Fruit fly (Drosophila melanogaster) whole organism, embryonic: ENCODE measurements around the gene Cyp40.

Experiments
- Aef1 ChIP-seq: fragments of 200-800 bp; sonication (Bioruptor generic); IDR thresholded peaks from 3 replicates; pipeline ENCODE4 v1.3.6; 2022; ENCODE audit warnings: missing biosample characterization, missing genetic modification characterization
- BtbVII ChIP-seq: fragments of 200-800 bp; sonication (Bioruptor generic); optimal IDR thresholded peaks from 3 replicates; lab custom pipeline; 2017; ENCODE audit warnings: missing biosample characterization, mild to moderate bottlenecking, missing genetic modification characterization
- CG10321 ChIP-seq: fragments of 200-800 bp; sonication (Bioruptor generic); IDR thresholded peaks from 2 replicates; pipeline ENCODE4 v1.3.6; 2022; ENCODE audit warnings: missing biosample characterization, missing genetic modification characterization
- CG11695 ChIP-seq: fragments of 200-800 bp; sonication (Bioruptor generic); IDR thresholded peaks from 3 replicates; pipeline ENCODE4 v1.3.6; 2022; ENCODE audit warnings: missing biosample characterization, missing genetic modification characterization
- CG14014 ChIP-seq: fragments of 200-800 bp; sonication (Bioruptor generic); IDR thresholded peaks from 2 replicates; pipeline ENCODE4 v1.3.6; 2022; ENCODE audit warnings: missing biosample characterization, missing genetic modification characterization
- CG14441 ChIP-seq: fragments of 200-800 bp; sonication (Bioruptor generic); IDR thresholded peaks from 2 replicates; pipeline ENCODE4 v1.3.6; 2022; ENCODE audit warnings: missing biosample characterization, missing genetic modification characterization
- CG14710 ChIP-seq: fragments of 200-800 bp; sonication (Bioruptor generic); optimal IDR thresholded peaks from 3 replicates; lab custom pipeline; 2019; ENCODE audit warnings: missing biosample characterization, mild to moderate bottlenecking, missing genetic modification characterization, moderate library complexity
- CG17359 ChIP-seq: fragments of 200-800 bp; sonication (Bioruptor generic); optimal IDR thresholded peaks from 3 replicates; lab custom pipeline; 2018; ENCODE audit warnings: missing biosample characterization, mild to moderate bottlenecking, missing genetic modification characterization, moderate library complexity
- CG18619 ChIP-seq: fragments of 200-800 bp; sonication (Bioruptor generic); optimal IDR thresholded peaks from 3 replicates; lab custom pipeline; 2017; ENCODE audit warnings: missing biosample characterization, mild to moderate bottlenecking, missing genetic modification characterization
- CG31365 ChIP-seq: fragments of 200-800 bp; sonication (Bioruptor generic); optimal IDR thresholded peaks from 2 replicates; lab custom pipeline; 2018; ENCODE audit warnings: missing biosample characterization, mild to moderate bottlenecking, missing genetic modification characterization
- CG32772 ChIP-seq: fragments of 200-800 bp; sonication (Bioruptor generic); IDR thresholded peaks from 2 replicates; pipeline ENCODE4 v1.3.6; 2022; ENCODE audit warnings: missing biosample characterization, missing genetic modification characterization
- CG33557 ChIP-seq: fragments of 200-800 bp; sonication (Bioruptor generic); optimal IDR thresholded peaks from 2 replicates; lab custom pipeline; 2019; ENCODE audit warnings: missing biosample characterization, mild to moderate bottlenecking, missing genetic modification characterization, moderate library complexity
- CG4282 ChIP-seq: fragments of 200-800 bp; sonication (Bioruptor generic); optimal IDR thresholded peaks from 2 replicates; lab custom pipeline; 2016; ENCODE audit warnings: missing biosample characterization, missing genetic modification characterization
- CG4404 ChIP-seq: fragments of 200-800 bp; sonication (Bioruptor generic); IDR thresholded peaks from 2 replicates; pipeline ENCODE4 v1.3.6; 2022; ENCODE audit warnings: missing biosample characterization, missing genetic modification characterization
- CG6272 ChIP-seq: fragments of 200-800 bp; sonication (Bioruptor generic); IDR thresholded peaks from 2 replicates; pipeline ENCODE4 v1.3.6; 2022; ENCODE audit warnings: missing biosample characterization, missing genetic modification characterization
- CG6854 ChIP-seq: fragments of 200-800 bp; sonication (Bioruptor generic); optimal IDR thresholded peaks from 3 replicates; lab custom pipeline; 2017; ENCODE audit warnings: missing biosample characterization, mild to moderate bottlenecking, missing genetic modification characterization
- CG7372 ChIP-seq: fragments of 200-800 bp; sonication (Bioruptor generic); IDR thresholded peaks from 2 replicates; pipeline ENCODE4 v1.3.6; 2022; ENCODE audit warnings: missing biosample characterization, missing genetic modification characterization
- CG7745 ChIP-seq: fragments of 200-800 bp; sonication (Bioruptor generic); optimal IDR thresholded peaks from 2 replicates; lab custom pipeline; 2018; ENCODE audit warnings: missing biosample characterization, mild to moderate bottlenecking, missing genetic modification characterization, moderate library complexity
- CG7987 ChIP-seq: fragments of 200-800 bp; sonication (Bioruptor generic); optimal IDR thresholded peaks from 2 replicates; lab custom pipeline; 2018; ENCODE audit warnings: missing biosample characterization, mild to moderate bottlenecking, missing genetic modification characterization, moderate library complexity
- Camta ChIP-seq: fragments of 200-800 bp; sonication (Bioruptor generic); optimal IDR thresholded peaks from 2 replicates; lab custom pipeline; 2016; ENCODE audit warnings: missing biosample characterization, missing genetic modification characterization
- Drgx ChIP-seq: fragments of 200-800 bp; sonication (Bioruptor generic); IDR thresholded peaks from 2 replicates; pipeline ENCODE4 v1.3.6; 2022; ENCODE audit warnings: missing biosample characterization, missing genetic modification characterization
- Fer1 ChIP-seq: fragments of 200-800 bp; sonication (Bioruptor generic); optimal IDR thresholded peaks from 2 replicates; lab custom pipeline; 2017; ENCODE audit warnings: missing biosample characterization, mild to moderate bottlenecking, missing genetic modification characterization
- HLH4C ChIP-seq: fragments of 200-800 bp; sonication (Bioruptor generic); IDR thresholded peaks from 3 replicates; pipeline ENCODE4 v1.3.6; 2022; ENCODE audit warnings: missing biosample characterization, missing genetic modification characterization; ENCODE audit not compliant: partially characterized antibody
- Hey ChIP-seq: fragments of 200-800 bp; sonication (Bioruptor generic); optimal IDR thresholded peaks from 3 replicates; lab custom pipeline; 2018; ENCODE audit warnings: missing biosample characterization, mild to moderate bottlenecking, missing genetic modification characterization
- Hr3 ChIP-seq: fragments of 200-800 bp; sonication (Bioruptor generic); optimal IDR thresholded peaks from 3 replicates; lab custom pipeline; 2016; ENCODE audit warnings: missing biosample characterization, missing genetic modification characterization
- Optix ChIP-seq: fragments of 200-800 bp; sonication (Bioruptor generic); IDR thresholded peaks from 3 replicates; pipeline ENCODE4 v1.3.6; 2022; ENCODE audit warnings: missing biosample characterization, missing genetic modification characterization
- Sry-β ChIP-seq: fragments of 200-800 bp; sonication (Bioruptor generic); optimal IDR thresholded peaks from 2 replicates; lab custom pipeline; 2018; ENCODE audit warnings: missing biosample characterization, mild to moderate bottlenecking, missing genetic modification characterization, moderate library complexity
- amos ChIP-seq: fragments of 200-800 bp; sonication (Bioruptor generic); IDR thresholded peaks from 2 replicates; pipeline ENCODE4 v1.3.6; 2022; ENCODE audit warnings: missing biosample characterization, missing genetic modification characterization; ENCODE audit not compliant: partially characterized antibody
- ara ChIP-seq: fragments of 200-800 bp; sonication (Bioruptor generic); IDR thresholded peaks from 2 replicates; pipeline ENCODE4 v1.3.6; 2022; ENCODE audit warnings: missing biosample characterization, missing genetic modification characterization
- bbx ChIP-seq: fragments of 200-800 bp; sonication (Bioruptor generic); IDR thresholded peaks from 2 replicates; pipeline ENCODE4 v1.3.6; 2022; ENCODE audit warnings: missing biosample characterization, missing genetic modification characterization; ENCODE audit not compliant: partially characterized antibody
- dan ChIP-seq: fragments of 200-800 bp; sonication (Bioruptor generic); IDR thresholded peaks from 2 replicates; pipeline ENCODE4 v1.3.6; 2022; ENCODE audit warnings: missing biosample characterization, missing genetic modification characterization
- dimm ChIP-seq: fragments of 200-800 bp; sonication (Bioruptor generic); IDR thresholded peaks from 2 replicates; pipeline ENCODE4 v1.3.6; 2022; ENCODE audit warnings: missing biosample characterization, missing genetic modification characterization
- emc ChIP-seq: fragments of 200-800 bp; sonication (Bioruptor generic); optimal IDR thresholded peaks from 2 replicates; lab custom pipeline; 2016; ENCODE audit warnings: missing biosample characterization, missing genetic modification characterization
- esg ChIP-seq: fragments of 200-800 bp; sonication (Bioruptor generic); conservative IDR thresholded peaks from 2 replicates; pipeline ENCODE4 v1.3.6; 2022; ENCODE audit warnings: missing biosample characterization, missing genetic modification characterization
- eve ChIP-seq, 2 experiments: fragments of >200 bp; optimal IDR thresholded peaks; 2 replicates each; lab custom pipeline; 2017; ENCODE audit warnings: missing biosample characterization in 2 of 2, missing genetic modification characterization in 2 of 2
- fru ChIP-seq: fragments of >200 bp; optimal IDR thresholded peaks from 2 replicates; lab custom pipeline; 2017
- grau ChIP-seq: fragments of 200-800 bp; optimal IDR thresholded peaks from 3 replicates; lab custom pipeline; 2019; ENCODE audit warnings: missing biosample characterization, mild to moderate bottlenecking, missing genetic modification characterization, moderate library complexity
- ind ChIP-seq: fragments of 200-800 bp; sonication (Bioruptor generic); optimal IDR thresholded peaks from 3 replicates; lab custom pipeline; 2016; ENCODE audit warnings: missing biosample characterization, missing genetic modification characterization
- insv ChIP-seq, 2 experiments: fragments of 200-800 bp; sonication (Bioruptor generic); optimal IDR thresholded peaks; 3 replicates each; lab custom pipeline; 2016 to 2018; ENCODE audit warnings: missing biosample characterization in 2 of 2, missing genetic modification characterization in 2 of 2
- jumu ChIP-seq: fragments of 200-800 bp; sonication (Bioruptor generic); optimal IDR thresholded peaks from 3 replicates; lab custom pipeline; 2016; ENCODE audit warnings: missing biosample characterization, missing genetic modification characterization
- lola ChIP-seq, 3 experiments: fragments of >200 bp in 2 of 3; fragments of 200-800 bp in 1 of 3; sonication (Bioruptor generic) in 1 of 3; optimal IDR thresholded peaks; 2 replicates each; lab custom pipeline; 2017 to 2019; ENCODE audit warnings: missing biosample characterization in 3 of 3, missing genetic modification characterization in 3 of 3, mild to moderate bottlenecking in 1 of 3, moderate library complexity in 1 of 3
- mirr ChIP-seq: fragments of 200-800 bp; sonication (Bioruptor generic); optimal IDR thresholded peaks from 3 replicates; lab custom pipeline; 2018; ENCODE audit warnings: missing biosample characterization, mild to moderate bottlenecking, missing genetic modification characterization
- nau ChIP-seq: fragments of 200-800 bp; sonication (Bioruptor generic); optimal IDR thresholded peaks from 3 replicates; lab custom pipeline; 2017; ENCODE audit warnings: missing biosample characterization, mild to moderate bottlenecking, missing genetic modification characterization, missing genetic modification reagents
- nerfin-2 ChIP-seq: fragments of 200-800 bp; sonication (Bioruptor generic); IDR thresholded peaks from 2 replicates; pipeline ENCODE4 v1.3.6; 2022; ENCODE audit warnings: missing biosample characterization, missing genetic modification characterization; ENCODE audit not compliant: partially characterized antibody
- peb ChIP-seq: fragments of 200-800 bp; sonication (Bioruptor generic); IDR thresholded peaks from 2 replicates; pipeline ENCODE4 v1.3.6; 2022; ENCODE audit warnings: missing biosample characterization, missing genetic modification characterization
- pnt ChIP-seq: fragments of 200-800 bp; sonication (Bioruptor generic); optimal IDR thresholded peaks from 3 replicates; lab custom pipeline; 2016; ENCODE audit warnings: missing biosample characterization, missing genetic modification characterization
- prd ChIP-seq, 3 experiments: fragments of >200 bp in 2 of 3; fragments of 200-800 bp in 1 of 3; sonication (Bioruptor generic) in 1 of 3; optimal IDR thresholded peaks in 2 of 3; IDR thresholded peaks in 1 of 3; 2 replicates in 2 of 3; 3 replicates in 1 of 3; pipeline versions ENCODE4 v1.3.6 to Lab custom; 2017 to 2022; ENCODE audit warnings: missing biosample characterization in 1 of 3, missing genetic modification characterization in 1 of 3
- seq ChIP-seq: fragments of 200-800 bp; sonication (Bioruptor generic); IDR thresholded peaks from 2 replicates; pipeline ENCODE4 v1.3.6; 2022; ENCODE audit warnings: missing biosample characterization, missing genetic modification characterization
- sqz ChIP-seq: fragments of 200-800 bp; sonication (Bioruptor generic); optimal IDR thresholded peaks from 3 replicates; lab custom pipeline; 2018; ENCODE audit warnings: missing biosample characterization, mild to moderate bottlenecking, missing genetic modification characterization
- wek ChIP-seq: fragments of 200-800 bp; sonication (Bioruptor generic); optimal IDR thresholded peaks from 3 replicates; lab custom pipeline; 2018; ENCODE audit warnings: missing biosample characterization, mild to moderate bottlenecking, missing genetic modification characterization, moderate library complexity
- wor ChIP-seq: fragments of 200-800 bp; sonication (Bioruptor generic); IDR thresholded peaks from 2 replicates; pipeline ENCODE4 v1.3.6; 2022; ENCODE audit warnings: missing biosample characterization, missing genetic modification characterization

Gene Cyp40

dm6 chr3L:9678007-9678497, 49.6 kb downstream of the Cyp40 start (continued):
- TF ChIP-seq CG17359 (tag; lab: Kevin White, UChicago) (no peak), wek (GFP tag; lab: Kevin White, UChicago) (no peak), CG7372 (GFP tag; lab: Robert Waterston, UW) (no peak), CG18619 (GFP tag; lab: Kevin White, UChicago) (no peak), esg (GFP tag; lab: Robert Waterston, UW) (no peak), amos (no peak), eve (GFP tag; optimal IDR thresholded peaks at IDR 0.05; lab: Kevin White, UChicago) (peak in 1 of 2 experiments; percentile 54), mirr (GFP tag; lab: Kevin White, UChicago) (no peak), emc (GFP tag; lab: Kevin White, UChicago) (no peak), nerfin-2 (GFP tag; lab: Robert Waterston, UW) (no peak), CG4282 (peak; percentile 53), CG6854 (GFP tag; lab: Kevin White, UChicago) (no peak), peb (GFP tag; lab: Robert Waterston, UW) (no peak), CG10321 (GFP tag; lab: Robert Waterston, UW) (peak; percentile 68), Camta (GFP tag; lab: Kevin White, UChicago) (no peak), CG14441 (GFP tag; lab: Robert Waterston, UW) (no peak), Fer1 (GFP tag; lab: Kevin White, UChicago) (no peak), pnt (GFP tag; lab: Kevin White, UChicago) (no peak), ind (no peak), CG14710 (tag; lab: Kevin White, UChicago) (no peak), dimm (GFP tag; lab: Robert Waterston, UW) (no peak), CG6272 (GFP tag; lab: Robert Waterston, UW) (no peak), Optix (peak; percentile 12; the same call in 1 of the 3 replicates), Drgx (GFP tag; lab: Robert Waterston, UW) (no peak), wor (no peak), dan (GFP tag; lab: Robert Waterston, UW) (no peak), CG4404 (GFP tag; lab: Robert Waterston, UW) (no peak), Hey (no peak), lola (GFP tag; optimal IDR thresholded peaks at IDR 0.05; lab: Kevin White, UChicago) (peak in 1 of 3 experiments; percentile 24), seq (GFP tag; lab: Robert Waterston, UW) (no peak), CG7987 (no peak), nau (GFP tag; lab: Kevin White, UChicago) (no peak), fru (no peak), jumu (GFP tag; lab: Kevin White, UChicago) (no peak), HLH4C (GFP tag; lab: Robert Waterston, UW) (no peak), Hr3 (GFP tag; lab: Kevin White, UChicago) (no peak), insv (GFP tag; optimal IDR thresholded peaks at IDR 0.05; lab: Kevin White, UChicago) (no peak), Sry-β (no peak), ara (no peak), CG33557 (peak; percentile 22), sqz (peak; percentile 13), bbx (no peak), grau (tag; lab: Kevin White, UChicago) (peak; percentile 85), BtbVII (GFP tag; lab: Kevin White, UChicago) (no peak), Aef1 (GFP tag; lab: Robert Waterston, UW) (no peak), CG14014 (GFP tag; lab: Robert Waterston, UW) (no peak), CG7745 (tag; lab: Kevin White, UChicago) (peak; percentile 28), CG32772 (no peak), prd (optimal IDR thresholded peaks at IDR 0.05; lab: Kevin White, UChicago) (no peak), prd (GFP tag; IDR thresholded peaks at IDR 0.05; lab: Robert Waterston, UW) (no peak), CG11695 (GFP tag; lab: Robert Waterston, UW) (no peak), CG31365 (tag; lab: Kevin White, UChicago) (no peak)
